Worm (Caenorhabditis elegans) whole organism, L1 larva: ENCODE results near the gene pqn-16.

Experiments used
- ces-1 ChIP-seq: fragments of 150-350 bp; optimal IDR thresholded peaks from 2 replicates; lab custom pipeline; 2014; ENCODE audit warnings: missing biosample characterization, missing genetic modification reagents, missing genetic modification characterization
- egl-27 ChIP-seq, 2 experiments: fragments of 150-350 bp in 1 of 2; sonication (generic microtip); optimal IDR thresholded peaks; 3 replicates each; lab custom pipeline; 2017 to 2018; ENCODE audit warnings: missing biosample characterization in 2 of 2, missing genetic modification characterization in 2 of 2, missing genetic modification reagents in 2 of 2
- elt-2 ChIP-seq: sonication (generic microtip); optimal IDR thresholded peaks from 2 replicates; lab custom pipeline; 2016; ENCODE audit warnings: missing genetic modification characterization, mild to moderate bottlenecking, inconsistent platforms, missing compliant biosample characterization, missing genetic modification reagents
- elt-3 ChIP-seq, 6 experiments: fragments of 150-350 bp in 1 of 6; sonication (generic microtip); optimal IDR thresholded peaks; 2 replicates each; lab custom pipeline; 2017 to 2018; ENCODE audit warnings: missing biosample characterization in 6 of 6, missing genetic modification characterization in 6 of 6, inconsistent platforms in 1 of 6
- hpl-2 ChIP-seq: fragments of 150-350 bp; optimal IDR thresholded peaks from 2 replicates; lab custom pipeline; 2014; ENCODE audit warnings: missing biosample characterization, missing genetic modification reagents, missing genetic modification characterization
- lsy-2 ChIP-seq, 2 experiments: fragments of 150-350 bp; optimal IDR thresholded peaks; 2 replicates each; lab custom pipeline; 2014; ENCODE audit warnings: missing biosample characterization in 2 of 2, missing genetic modification characterization in 2 of 2
- nhr-237 ChIP-seq: fragments of 150-350 bp; optimal IDR thresholded peaks from 2 replicates; lab custom pipeline; 2014; ENCODE audit warnings: missing biosample characterization, missing genetic modification characterization
- nhr-28 ChIP-seq: fragments of 150-350 bp; optimal IDR thresholded peaks from 2 replicates; lab custom pipeline; 2014; ENCODE audit warnings: missing biosample characterization, missing genetic modification characterization
- sox-4 ChIP-seq: sonication (generic microtip); optimal IDR thresholded peaks from 2 replicates; lab custom pipeline; 2016; ENCODE audit warnings: missing genetic modification characterization, missing compliant biosample characterization
- tbx-2 ChIP-seq: sonication (generic microtip); optimal IDR thresholded peaks from 2 replicates; lab custom pipeline; 2016; ENCODE audit warnings: missing genetic modification characterization, missing compliant biosample characterization
- unc-130 ChIP-seq: fragments of 150-350 bp; optimal IDR thresholded peaks from 2 replicates; lab custom pipeline; 2017; ENCODE audit warnings: missing biosample characterization, missing genetic modification characterization, inconsistent platforms
- unc-62 ChIP-seq: fragments of 150-350 bp; optimal IDR thresholded peaks from 2 replicates; lab custom pipeline; 2014; ENCODE audit warnings: missing biosample characterization, missing genetic modification reagents, missing genetic modification characterization
- zag-1 ChIP-seq: fragments of 150-350 bp; optimal IDR thresholded peaks from 2 replicates; lab custom pipeline; 2014; ENCODE audit warnings: missing biosample characterization, missing genetic modification characterization

DNA sequence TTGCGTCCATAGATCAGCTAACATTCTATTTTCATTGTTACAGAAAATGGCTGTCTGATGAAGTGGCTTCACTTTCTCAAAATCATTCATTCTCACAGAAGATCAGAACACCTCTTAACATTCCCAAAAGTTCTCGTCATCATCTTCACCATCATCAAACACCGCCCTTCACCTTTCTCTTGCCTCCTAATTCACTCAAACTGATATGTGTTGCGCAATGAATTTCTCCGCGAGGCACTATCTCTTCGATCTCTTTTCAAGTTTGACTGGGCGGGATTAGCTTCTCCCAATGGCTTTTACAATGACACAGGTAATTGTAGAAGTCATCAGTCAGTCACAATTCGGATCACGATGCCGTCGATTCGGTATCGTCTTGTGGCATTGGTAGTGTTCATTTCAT, 47.7 kb downstream of the pqn-16 start, which contains the start of gene grd-6:
- TF ChIP-seq unc-130 (tag; lab: Kevin White, UChicago) = no peak
- no peak for TF ChIP-seq tbx-2 (tag; lab: Kevin White, UChicago)
- no peak for TF ChIP-seq egl-27 (tag; optimal IDR thresholded peaks at IDR 0.05; lab: Kevin White, UChicago)
- TF ChIP-seq unc-62 (GFP tag; lab: Kevin White, UChicago) = no peak
- no peak for TF ChIP-seq elt-3 (tag; optimal IDR thresholded peaks at IDR 0.05; lab: Kevin White, UChicago)
- no peak for TF ChIP-seq ces-1 (GFP tag; lab: Kevin White, UChicago)
- no peak for TF ChIP-seq nhr-28 (tag; lab: Kevin White, UChicago)
- TF ChIP-seq sox-4 (tag; lab: Kevin White, UChicago) = no peak
- TF ChIP-seq lsy-2 (tag; optimal IDR thresholded peaks at IDR 0.05; lab: Kevin White, UChicago) = no peak
- no peak for TF ChIP-seq zag-1 (tag; lab: Kevin White, UChicago)
- TF ChIP-seq nhr-237 (tag; lab: Kevin White, UChicago) = no peak
- TF ChIP-seq hpl-2 (GFP tag; lab: Kevin White, UChicago) = no peak
- no peak for TF ChIP-seq elt-2 (tag; lab: Kevin White, UChicago)
